Fruit fly (Drosophila melanogaster): ENCODE measurements around the gene CG17928.

- no peak for TF ChIP-seq CG8478 (optimal IDR thresholded peaks at IDR 0.05)
- no peak for TF ChIP-seq CTCF (optimal IDR thresholded peaks at IDR 0.05)
Measured at dm6 chr2L:16818335-16818973, 27.1 kb downstream of the CG17928 start.
